Worm (Caenorhabditis elegans): Measurements from ENCODE around the gene wsp-1.

wsp-1 gene

DNA sequence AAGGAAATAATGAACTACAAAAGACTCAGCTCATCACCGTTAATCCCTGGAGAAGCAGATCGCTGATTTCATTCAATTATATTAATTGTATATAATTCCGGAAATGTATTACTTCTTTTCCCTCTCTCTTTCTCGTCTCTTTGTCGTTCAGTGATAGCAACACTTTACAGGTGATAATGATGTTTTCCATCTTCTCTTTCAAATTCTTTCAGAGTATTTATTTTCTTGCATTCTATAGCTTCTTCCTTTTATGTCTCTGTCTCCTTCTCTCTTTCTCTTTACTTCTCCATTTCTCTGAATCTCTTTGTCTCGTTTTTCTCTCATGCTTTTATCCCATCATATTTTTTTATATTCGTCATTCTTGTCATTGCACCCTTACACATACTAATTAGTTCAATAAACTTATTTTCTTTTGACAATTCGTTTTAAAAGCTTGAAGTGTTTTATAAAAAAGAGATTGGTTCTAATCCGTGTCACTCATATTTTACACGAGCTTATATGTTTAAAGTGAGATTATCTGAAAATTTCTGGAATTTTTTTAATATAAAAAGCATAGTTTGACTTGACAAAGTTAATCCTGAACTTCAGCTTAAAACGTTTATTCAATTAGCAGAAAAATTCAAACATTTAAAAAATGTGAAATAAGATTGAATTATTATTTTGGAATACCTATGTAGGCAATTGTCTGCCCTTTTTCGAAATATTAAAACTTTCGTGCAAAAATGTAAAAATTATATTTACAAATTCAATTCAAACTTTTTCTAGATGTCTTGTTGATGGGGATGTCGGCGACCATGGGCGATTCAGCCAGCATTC lies 55.8 kb downstream of the wsp-1 start, which contains the start of gene pmk-2:
pmk-2 (plus strand) TSS at position 766 of the 816 bp plus-strand sequence.
- TF ChIP-seq nhr-80 (tag; optimal IDR thresholded peaks at IDR 0.05) (peak; percentile 18), hmg-1.2 (GFP tag; IDR thresholded peaks at IDR 0.05) (peak; percentile 24; the same call in 1 of the 2 replicates), snpc-1.1 (tag; optimal IDR thresholded peaks at IDR 0.05; ENCODE audit: insufficient read depth) (no peak), lsy-27 (tag; optimal IDR thresholded peaks at IDR 0.05; ENCODE audit: borderline replicate concordance, insufficient read depth) (no peak), zfh-2 (GFP tag; conservative IDR thresholded peaks at IDR 0.05) (no peak)

DNA sequence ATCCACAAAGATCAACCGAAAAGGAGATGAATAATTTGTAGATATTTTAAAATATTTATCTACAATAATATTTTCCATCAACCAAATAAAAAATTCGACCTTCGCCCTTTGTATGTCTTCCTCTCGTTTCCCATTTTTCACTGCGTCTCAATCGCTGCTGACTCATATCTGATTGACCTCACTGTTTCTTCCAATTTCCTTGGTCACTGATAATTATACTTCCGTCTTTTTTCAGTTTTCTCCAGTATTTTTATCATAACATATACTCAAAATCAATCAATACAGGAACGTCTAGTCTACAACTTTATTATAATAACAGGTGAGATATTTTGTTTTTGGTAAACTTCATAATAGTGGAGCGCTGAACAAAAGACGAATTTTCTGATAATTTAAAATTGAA lies 59.8 kb downstream of the wsp-1 start, which contains the start of gene pmk-3:
pmk-3 (plus strand) TSS at position 236 of the 400 bp plus-strand sequence.
- no peak for TF ChIP-seq tbp1 (GFP tag; optimal IDR thresholded peaks at IDR 0.05)
- peak in 1 of 2 experiments; percentile 19 for TF ChIP-seq let-607 (tag; optimal IDR thresholded peaks at IDR 0.05)
- peak; percentile 11 for TF ChIP-seq F23B12.7 (tag; optimal IDR thresholded peaks at IDR 0.05; ENCODE audit: insufficient read depth)
- TF ChIP-seq lag-1 (GFP tag; IDR thresholded peaks at IDR 0.05): no peak
- peak; percentile 68 for TF ChIP-seq nhr-80 (tag; optimal IDR thresholded peaks at IDR 0.05)
